Worm (Caenorhabditis elegans) whole organism, young adult: ENCODE measurements around the gene C08F11.3.

ENCODE experiments used
- dpl-1 ChIP-seq: fragments of 150-350 bp; optimal IDR thresholded peaks from 2 replicates; lab custom pipeline; 2014; ENCODE audit warnings: missing biosample characterization, missing genetic modification reagents, missing genetic modification characterization
- snpc-1.1 ChIP-seq: sonication (generic microtip); optimal IDR thresholded peaks from 2 replicates; lab custom pipeline; 2017; ENCODE audit warnings: missing genetic modification characterization, mild to moderate bottlenecking, missing compliant biosample characterization, antibody characterized with exemption, moderate library complexity, missing genotype, missing genetic modification reagents; ENCODE audit not compliant: insufficient read depth

- TF ChIP-seq snpc-1.1 (tag; lab: Kevin White, UChicago) (peak; percentile 94), dpl-1 (GFP tag; lab: Kevin White, UChicago) (no peak)
These were observed 18.7 kb upstream of the C08F11.3 start for ce11 chrIV:13600643-13601042.
